Worm (Caenorhabditis elegans) whole organism, L1 larva: ENCODE measurements around the gene ins-5.

Experiments
- F16B12.6 ChIP-seq: fragments of 150-350 bp; optimal IDR thresholded peaks from 2 replicates; lab custom pipeline; 2014; ENCODE audit warnings: missing biosample characterization, missing genetic modification characterization
- Y116A8C.19 ChIP-seq: sonication (generic microtip); optimal IDR thresholded peaks from 2 replicates; lab custom pipeline; 2016; ENCODE audit warnings: missing compliant biosample characterization, missing genetic modification characterization, borderline replicate concordance
- alr-1 ChIP-seq: fragments of 200-800 bp; sonication (Bioruptor generic); optimal IDR thresholded peaks from 2 replicates; lab custom pipeline; 2018; ENCODE audit warnings: borderline replicate concordance, mild to moderate bottlenecking, missing genetic modification characterization, missing compliant biosample characterization
- ceh-63 ChIP-seq: fragments of 200-800 bp; sonication (Bioruptor generic); optimal IDR thresholded peaks from 2 replicates; lab custom pipeline; 2018; ENCODE audit warnings: mild to moderate bottlenecking, missing genetic modification characterization, missing compliant biosample characterization
- ceh-90 ChIP-seq: sonication (generic microtip); optimal IDR thresholded peaks from 2 replicates; lab custom pipeline; 2016; ENCODE audit warnings: missing genetic modification characterization, missing compliant biosample characterization
- ces-1 ChIP-seq: fragments of 150-350 bp; optimal IDR thresholded peaks from 2 replicates; lab custom pipeline; 2014; ENCODE audit warnings: missing biosample characterization, missing genetic modification reagents, missing genetic modification characterization
- dsc-1 ChIP-seq: sonication (generic microtip); optimal IDR thresholded peaks from 2 replicates; lab custom pipeline; 2016; ENCODE audit warnings: mild to moderate bottlenecking, missing genetic modification characterization, missing compliant biosample characterization
- egl-27 ChIP-seq, 2 experiments: fragments of 150-350 bp in 1 of 2; sonication (generic microtip); optimal IDR thresholded peaks; 3 replicates each; lab custom pipeline; 2017 to 2018; ENCODE audit warnings: missing biosample characterization in 2 of 2, missing genetic modification characterization in 2 of 2, missing genetic modification reagents in 2 of 2
- fkh-10 ChIP-seq: sonication (generic microtip); optimal IDR thresholded peaks from 2 replicates; lab custom pipeline; 2017; ENCODE audit warnings: missing biosample characterization, missing genetic modification reagents, missing genetic modification characterization
- fkh-4 ChIP-seq: sonication (generic microtip); optimal IDR thresholded peaks from 2 replicates; lab custom pipeline; 2016; ENCODE audit warnings: missing compliant biosample characterization, missing genetic modification characterization, borderline replicate concordance
- fkh-8 ChIP-seq: sonication (generic microtip); optimal IDR thresholded peaks from 2 replicates; lab custom pipeline; 2016; ENCODE audit warnings: mild to moderate bottlenecking, missing genetic modification characterization, missing compliant biosample characterization
- fos-1 ChIP-seq: fragments of 150-350 bp; optimal IDR thresholded peaks from 2 replicates; lab custom pipeline; 2014; ENCODE audit warnings: missing biosample characterization, missing genetic modification characterization
- grh-1 ChIP-seq: fragments of 200-800 bp; sonication (Bioruptor generic); IDR thresholded peaks from 2 replicates; pipeline ENCODE4 v1.3.6; 2022; ENCODE audit warnings: missing genetic modification reagents, missing genetic modification characterization, missing compliant biosample characterization
- hlh-17 ChIP-seq: fragments of 200-800 bp; sonication (Bioruptor generic); optimal IDR thresholded peaks from 2 replicates; lab custom pipeline; 2018; ENCODE audit warnings: missing genetic modification characterization, mild to moderate bottlenecking, missing compliant biosample characterization, moderate library complexity, borderline replicate concordance
- hlh-4 ChIP-seq: sonication (generic microtip); optimal IDR thresholded peaks from 2 replicates; lab custom pipeline; 2016; ENCODE audit warnings: mild to moderate bottlenecking, missing genetic modification characterization, missing compliant biosample characterization
- irx-1 ChIP-seq: sonication (generic microtip); optimal IDR thresholded peaks from 2 replicates; lab custom pipeline; 2016; ENCODE audit warnings: missing genetic modification characterization, missing compliant biosample characterization
- isw-1 ChIP-seq: fragments of 200-800 bp; sonication (Bioruptor generic); IDR thresholded peaks from 2 replicates; pipeline ENCODE4 v1.3.6; 2022; ENCODE audit warnings: missing genetic modification characterization, missing compliant biosample characterization
- lin-13 ChIP-seq: fragments of 150-350 bp; optimal IDR thresholded peaks from 2 replicates; lab custom pipeline; 2014; ENCODE audit warnings: missing biosample characterization, missing genetic modification reagents, missing genetic modification characterization
- lin-14 ChIP-seq: fragments of 200-800 bp; sonication (Bioruptor generic); optimal IDR thresholded peaks from 2 replicates; lab custom pipeline; 2018; ENCODE audit warnings: mild to moderate bottlenecking, missing genetic modification characterization, moderate library complexity, missing compliant biosample characterization
- lin-15B ChIP-seq: fragments of 150-350 bp; sonication (generic microtip); optimal IDR thresholded peaks from 3 replicates; lab custom pipeline; 2014; ENCODE audit warnings: missing biosample characterization, missing genetic modification characterization
- lsy-2 ChIP-seq, 2 experiments: fragments of 150-350 bp; optimal IDR thresholded peaks; 2 replicates each; lab custom pipeline; 2014; ENCODE audit warnings: missing biosample characterization in 2 of 2, missing genetic modification characterization in 2 of 2
- mdl-1 ChIP-seq, 2 experiments: fragments of 150-350 bp; optimal IDR thresholded peaks; 2 replicates each; lab custom pipeline; 2014 to 2017; ENCODE audit warnings: missing biosample characterization in 2 of 2, missing genetic modification characterization in 2 of 2, inconsistent platforms in 1 of 2
- nhr-47 ChIP-seq: sonication (generic microtip); optimal IDR thresholded peaks from 2 replicates; lab custom pipeline; 2016; ENCODE audit warnings: mild to moderate bottlenecking, missing genetic modification characterization, moderate library complexity, missing compliant biosample characterization
- nhr-71 ChIP-seq: sonication (generic microtip); optimal IDR thresholded peaks from 2 replicates; lab custom pipeline; 2016; ENCODE audit warnings: mild to moderate bottlenecking, missing genetic modification characterization, moderate library complexity, missing compliant biosample characterization
- nhr-77 ChIP-seq: fragments of 150-350 bp; optimal IDR thresholded peaks from 2 replicates; lab custom pipeline; 2014; ENCODE audit warnings: missing biosample characterization, missing genetic modification characterization
- nhr-85 ChIP-seq: sonication (generic microtip); peaks from one replicate; lab custom pipeline; 2016; ENCODE audit warnings: missing genetic modification characterization, inconsistent platforms, missing compliant biosample characterization
- pag-3 ChIP-seq: sonication (generic microtip); optimal IDR thresholded peaks from 2 replicates; lab custom pipeline; 2017; ENCODE audit warnings: missing genetic modification characterization, mild to moderate bottlenecking, missing compliant biosample characterization, antibody characterized with exemption, borderline replicate concordance; ENCODE audit not compliant: insufficient read depth
- skn-1 ChIP-seq: fragments of 150-350 bp; optimal IDR thresholded peaks from 2 replicates; lab custom pipeline; 2014; ENCODE audit warnings: missing biosample characterization, missing genetic modification characterization
- snpc-4 ChIP-seq: fragments of 150-350 bp; optimal IDR thresholded peaks from 2 replicates; lab custom pipeline; 2014; ENCODE audit warnings: missing biosample characterization, missing genetic modification characterization
- sox-4 ChIP-seq: sonication (generic microtip); optimal IDR thresholded peaks from 2 replicates; lab custom pipeline; 2016; ENCODE audit warnings: missing genetic modification characterization, missing compliant biosample characterization
- sptf-1 ChIP-seq: fragments of 150-350 bp; optimal IDR thresholded peaks from 2 replicates; lab custom pipeline; 2014; ENCODE audit warnings: missing biosample characterization, missing genetic modification characterization
- sup-37 ChIP-seq: fragments of 200-800 bp; sonication (Bioruptor generic); optimal IDR thresholded peaks from 2 replicates; lab custom pipeline; 2018; ENCODE audit warnings: mild to moderate bottlenecking, missing genetic modification characterization, missing compliant biosample characterization
- swsn-7 ChIP-seq: sonication (generic microtip); optimal IDR thresholded peaks from 2 replicates; lab custom pipeline; 2016; ENCODE audit warnings: missing genetic modification characterization, missing compliant biosample characterization
- unc-130 ChIP-seq: fragments of 150-350 bp; optimal IDR thresholded peaks from 2 replicates; lab custom pipeline; 2017; ENCODE audit warnings: missing biosample characterization, missing genetic modification characterization, inconsistent platforms
- unc-30 ChIP-seq: sonication (generic microtip); optimal IDR thresholded peaks from 2 replicates; lab custom pipeline; 2017; ENCODE audit warnings: missing biosample characterization, missing genetic modification characterization
- unc-86 ChIP-seq: sonication (generic microtip); optimal IDR thresholded peaks from 2 replicates; lab custom pipeline; 2016; ENCODE audit warnings: missing genetic modification characterization, missing compliant biosample characterization
- unc-98 ChIP-seq: fragments of 200-800 bp; sonication (Bioruptor generic); IDR thresholded peaks from 2 replicates; pipeline ENCODE4 v1.3.6; 2022; ENCODE audit warnings: missing genetic modification characterization, missing compliant biosample characterization
- zip-4 ChIP-seq: fragments of 200-800 bp; sonication (Bioruptor generic); optimal IDR thresholded peaks from 2 replicates; lab custom pipeline; 2018; ENCODE audit warnings: mild to moderate bottlenecking, missing genetic modification characterization, moderate library complexity, missing compliant biosample characterization
- ztf-11 ChIP-seq, 2 experiments: sonication (generic microtip); optimal IDR thresholded peaks; 2 replicates each; lab custom pipeline; 2016 to 2017; ENCODE audit warnings: missing genetic modification characterization in 2 of 2, missing biosample characterization in 1 of 2, missing compliant biosample characterization in 1 of 2
- ztf-4 ChIP-seq: fragments of 150-350 bp; optimal IDR thresholded peaks from 2 replicates; lab custom pipeline; 2014; ENCODE audit warnings: missing biosample characterization, missing genetic modification characterization

Gene ins-5

ce11 chrII:5948681-5949080 is 48.7 kb upstream of the ins-5 start (continued):
- TF ChIP-seq hlh-17 (GFP tag; lab: Kevin White, UChicago), result no peak
- no peak for TF ChIP-seq unc-130 (tag; lab: Kevin White, UChicago)
- no peak for TF ChIP-seq F16B12.6 (tag; lab: Kevin White, UChicago)
- peak; percentile 84 for TF ChIP-seq lin-14
- TF ChIP-seq Y116A8C.19 (tag; lab: Kevin White, UChicago), result no peak
- no peak for TF ChIP-seq egl-27 (tag; optimal IDR thresholded peaks at IDR 0.05; lab: Kevin White, UChicago)
- TF ChIP-seq irx-1 (tag; lab: Kevin White, UChicago), result no peak
- no peak for TF ChIP-seq ces-1
- no peak for TF ChIP-seq unc-30 (tag; lab: Kevin White, UChicago)
- TF ChIP-seq fkh-4 (tag; lab: Kevin White, UChicago), result no peak
- no peak for TF ChIP-seq unc-98 (GFP tag; lab: Robert Waterston, UW)

ce11 chrII:5950657-5951056 is 46.7 kb upstream of the ins-5 start:
- TF ChIP-seq sox-4 (tag; lab: Kevin White, UChicago), result no peak
- TF ChIP-seq lin-13 (GFP tag; lab: Kevin White, UChicago), result no peak
- TF ChIP-seq fkh-4 (tag; lab: Kevin White, UChicago), result no peak
- no peak for TF ChIP-seq skn-1 (tag; lab: Kevin White, UChicago)
- TF ChIP-seq sup-37 (GFP tag; lab: Kevin White, UChicago), result no peak
- TF ChIP-seq isw-1 (GFP tag; lab: Robert Waterston, UW), result no peak
- TF ChIP-seq nhr-85 (tag; lab: Kevin White, UChicago), result no peak
- no peak for TF ChIP-seq ztf-11 (tag; optimal IDR thresholded peaks at IDR 0.05; lab: Kevin White, UChicago)
- TF ChIP-seq nhr-71, result no peak
- TF ChIP-seq fkh-10 (GFP tag; lab: Kevin White, UChicago), result peak; percentile 13
- no peak for TF ChIP-seq ceh-90 (tag; lab: Kevin White, UChicago)
- peak; percentile 55 for TF ChIP-seq lin-14
- TF ChIP-seq unc-86 (tag; lab: Kevin White, UChicago), result no peak
- TF ChIP-seq hlh-4 (tag; lab: Kevin White, UChicago), result no peak
- TF ChIP-seq fkh-8 (tag; lab: Kevin White, UChicago), result no peak
- TF ChIP-seq pag-3 (tag; lab: Kevin White, UChicago), result no peak
- TF ChIP-seq swsn-7 (tag; lab: Kevin White, UChicago), result no peak
- TF ChIP-seq unc-130 (tag; lab: Kevin White, UChicago), result no peak
- TF ChIP-seq lin-15B (tag; lab: Kevin White, UChicago), result no peak
- peak; percentile 72 for TF ChIP-seq dsc-1
- no peak for TF ChIP-seq fos-1
- no peak for TF ChIP-seq mdl-1 (tag; optimal IDR thresholded peaks at IDR 0.05; lab: Kevin White, UChicago)
- TF ChIP-seq lsy-2 (tag; optimal IDR thresholded peaks at IDR 0.05; lab: Kevin White, UChicago), result no peak
- no peak for TF ChIP-seq zip-4 (GFP tag; lab: Kevin White, UChicago)
- no peak for TF ChIP-seq nhr-77 (tag; lab: Kevin White, UChicago)
- peak; percentile 28 for TF ChIP-seq nhr-47 (tag; lab: Kevin White, UChicago)
- no peak for TF ChIP-seq egl-27 (tag; optimal IDR thresholded peaks at IDR 0.05; lab: Kevin White, UChicago)
- TF ChIP-seq ztf-4 (tag; lab: Kevin White, UChicago), result no peak
- no peak for TF ChIP-seq grh-1 (GFP tag; lab: Robert Waterston, UW)
- no peak for TF ChIP-seq irx-1 (tag; lab: Kevin White, UChicago)
- TF ChIP-seq unc-30 (tag; lab: Kevin White, UChicago), result no peak
- TF ChIP-seq sptf-1 (tag; lab: Kevin White, UChicago), result no peak
- peak; percentile 31 for TF ChIP-seq ceh-63
- TF ChIP-seq alr-1, result no peak
- TF ChIP-seq snpc-4 (tag; lab: Kevin White, UChicago), result no peak
